Worm (Caenorhabditis elegans) whole organism, late embryonic: Measurements from ENCODE around the gene fbxc-26.

Experiments used
- C08G9.2 ChIP-seq: sonication (generic microtip); optimal IDR thresholded peaks from 2 replicates; lab custom pipeline; 2016; ENCODE audit warnings: mild to moderate bottlenecking, missing genetic modification characterization, moderate library complexity, missing compliant biosample characterization
- C38D4.7 ChIP-seq: fragments of 200-800 bp; sonication (Bioruptor generic); optimal IDR thresholded peaks from 2 replicates; lab custom pipeline; 2018; ENCODE audit warnings: mild to moderate bottlenecking, missing genetic modification characterization, moderate library complexity, missing compliant biosample characterization
- F13H6.1 ChIP-seq: sonication (generic microtip); optimal IDR thresholded peaks from 2 replicates; lab custom pipeline; 2016; ENCODE audit warnings: missing genetic modification characterization, missing compliant biosample characterization
- K02D7.2 ChIP-seq: sonication (generic microtip); optimal IDR thresholded peaks from 2 replicates; lab custom pipeline; 2017; ENCODE audit warnings: mild to moderate bottlenecking, missing genetic modification characterization, missing compliant biosample characterization
- K09A11.1 ChIP-seq: sonication (generic microtip); optimal IDR thresholded peaks from 2 replicates; lab custom pipeline; 2017; ENCODE audit warnings: antibody characterized with exemption, mild to moderate bottlenecking, missing genetic modification characterization, missing compliant biosample characterization; ENCODE audit not compliant: insufficient read depth
- ama-1 ChIP-seq: fragments of 150-350 bp; optimal IDR thresholded peaks from 2 replicates; lab custom pipeline; 2014
- ceh-2 ChIP-seq: sonication (generic microtip); optimal IDR thresholded peaks from 2 replicates; lab custom pipeline; 2016; ENCODE audit warnings: missing genotype, missing genetic modification characterization, missing compliant biosample characterization
- ceh-22 ChIP-seq: sonication (generic microtip); optimal IDR thresholded peaks from 2 replicates; lab custom pipeline; 2017; ENCODE audit warnings: missing biosample characterization, missing genetic modification characterization
- ceh-24 ChIP-seq: sonication (generic microtip); optimal IDR thresholded peaks from 2 replicates; lab custom pipeline; 2016; ENCODE audit warnings: mild to moderate bottlenecking, missing genetic modification characterization, missing compliant biosample characterization
- ceh-30 ChIP-seq: fragments of 150-350 bp; optimal IDR thresholded peaks from 2 replicates; lab custom pipeline; 2014; ENCODE audit warnings: missing biosample characterization, missing genetic modification characterization
- ceh-34 ChIP-seq: sonication (generic microtip); optimal IDR thresholded peaks from 2 replicates; lab custom pipeline; 2016; ENCODE audit warnings: mild to moderate bottlenecking, missing genetic modification characterization, missing compliant biosample characterization
- ceh-48 ChIP-seq: sonication (generic microtip); optimal IDR thresholded peaks from 2 replicates; lab custom pipeline; 2016; ENCODE audit warnings: missing genetic modification characterization, inconsistent platforms, missing compliant biosample characterization
- ceh-9 ChIP-seq: sonication (generic microtip); optimal IDR thresholded peaks from 2 replicates; lab custom pipeline; 2016; ENCODE audit warnings: mild to moderate bottlenecking, missing genetic modification characterization, inconsistent platforms, missing compliant biosample characterization
- che-1 ChIP-seq: sonication (generic microtip); optimal IDR thresholded peaks from 2 replicates; lab custom pipeline; 2016; ENCODE audit warnings: mild to moderate bottlenecking, missing genetic modification characterization, missing compliant biosample characterization
- dmd-4 ChIP-seq: sonication (generic microtip); optimal IDR thresholded peaks from 2 replicates; lab custom pipeline; 2016; ENCODE audit warnings: borderline replicate concordance, missing genetic modification characterization, missing compliant biosample characterization
- dve-1 ChIP-seq: sonication (generic microtip); optimal IDR thresholded peaks from 2 replicates; lab custom pipeline; 2017; ENCODE audit warnings: antibody characterized with exemption, mild to moderate bottlenecking, missing genetic modification characterization, missing compliant biosample characterization
- elt-2 ChIP-seq: sonication (generic microtip); optimal IDR thresholded peaks from 2 replicates; lab custom pipeline; 2016; ENCODE audit warnings: missing genetic modification reagents, missing genetic modification characterization, missing compliant biosample characterization
- fkh-10 ChIP-seq: fragments of 150-350 bp; optimal IDR thresholded peaks from 2 replicates; lab custom pipeline; 2014; ENCODE audit warnings: missing biosample characterization, missing genetic modification reagents, missing genetic modification characterization
- gmeb-2 ChIP-seq: sonication (generic microtip); optimal IDR thresholded peaks from 2 replicates; lab custom pipeline; 2016; ENCODE audit warnings: missing genetic modification characterization, inconsistent platforms, missing compliant biosample characterization
- hlh-13 ChIP-seq: fragments of 200-800 bp; sonication (Bioruptor generic); optimal IDR thresholded peaks from 2 replicates; lab custom pipeline; 2018; ENCODE audit warnings: mild to moderate bottlenecking, missing genetic modification characterization, missing compliant biosample characterization
- hlh-8 ChIP-seq: sonication (generic microtip); optimal IDR thresholded peaks from 2 replicates; lab custom pipeline; 2016; ENCODE audit warnings: missing genotype, missing genetic modification characterization, missing compliant biosample characterization
- lim-6 ChIP-seq: sonication (generic microtip); optimal IDR thresholded peaks from 2 replicates; lab custom pipeline; 2016; ENCODE audit warnings: missing genetic modification characterization, missing compliant biosample characterization
- lin-11 ChIP-seq: fragments of 200-800 bp; sonication (Bioruptor generic); optimal IDR thresholded peaks from 2 replicates; lab custom pipeline; 2018; ENCODE audit warnings: mild to moderate bottlenecking, missing genetic modification characterization, missing compliant biosample characterization
- madf-2 ChIP-seq: sonication (generic microtip); optimal IDR thresholded peaks from 2 replicates; lab custom pipeline; 2017; ENCODE audit warnings: missing genetic modification characterization, missing compliant biosample characterization
- nfya-1 ChIP-seq: sonication (generic microtip); optimal IDR thresholded peaks from 2 replicates; lab custom pipeline; 2017; ENCODE audit warnings: missing genetic modification characterization, mild to moderate bottlenecking, missing compliant biosample characterization, antibody characterized with exemption, moderate library complexity
- nhr-11 ChIP-seq: fragments of 150-350 bp; optimal IDR thresholded peaks from 2 replicates; lab custom pipeline; 2014; ENCODE audit warnings: missing biosample characterization, missing genetic modification characterization
- npax-4 ChIP-seq: sonication (generic microtip); optimal IDR thresholded peaks from 2 replicates; lab custom pipeline; 2016; ENCODE audit warnings: missing genetic modification characterization, missing compliant biosample characterization
- odd-2 ChIP-seq: sonication (generic microtip); optimal IDR thresholded peaks from 2 replicates; lab custom pipeline; 2017; ENCODE audit warnings: antibody characterized with exemption, mild to moderate bottlenecking, missing genetic modification characterization, missing compliant biosample characterization
- pax-1 ChIP-seq: fragments of 150-350 bp; optimal IDR thresholded peaks from 2 replicates; lab custom pipeline; 2014; ENCODE audit warnings: missing biosample characterization, missing genetic modification characterization
- pqm-1 ChIP-seq: sonication (generic microtip); optimal IDR thresholded peaks from 2 replicates; lab custom pipeline; 2016; ENCODE audit warnings: missing genetic modification characterization, missing compliant biosample characterization
- ref-2 ChIP-seq: sonication (generic microtip); optimal IDR thresholded peaks from 2 replicates; lab custom pipeline; 2016; ENCODE audit warnings: missing genetic modification characterization, missing compliant biosample characterization
- tbx-2 ChIP-seq: sonication (generic microtip); optimal IDR thresholded peaks from 2 replicates; lab custom pipeline; 2016; ENCODE audit warnings: missing genetic modification characterization, missing compliant biosample characterization
- tbx-7 ChIP-seq: sonication (generic microtip); optimal IDR thresholded peaks from 2 replicates; lab custom pipeline; 2016; ENCODE audit warnings: missing genotype, missing genetic modification characterization, missing compliant biosample characterization
- zip-5 ChIP-seq: sonication (generic microtip); optimal IDR thresholded peaks from 2 replicates; lab custom pipeline; 2016; ENCODE audit warnings: missing genetic modification characterization, missing compliant biosample characterization
- ztf-16 ChIP-seq: sonication (generic microtip); optimal IDR thresholded peaks from 2 replicates; lab custom pipeline; 2017; ENCODE audit warnings: missing genetic modification characterization, missing compliant biosample characterization

Gene fbxc-26

ce11 chrII:1719153-1719552 is 24.7 kb upstream of the fbxc-26 start, which contains the start of gene fbxb-48:
Gene fbxb-48, minus strand, starts transcription at chrII:1719253.
- TF ChIP-seq lim-6 (no peak), ceh-22 (tag; lab: Kevin White, UChicago) (no peak), dve-1 (tag; lab: Kevin White, UChicago) (no peak), pax-1 (tag; lab: Kevin White, UChicago) (no peak), ceh-48 (tag; lab: Kevin White, UChicago) (no peak), npax-4 (tag; lab: Kevin White, UChicago) (no peak), tbx-2 (tag; lab: Kevin White, UChicago) (no peak), ceh-30 (tag; lab: Kevin White, UChicago) (no peak), hlh-13 (no peak), odd-2 (tag; lab: Kevin White, UChicago) (no peak), F13H6.1 (tag; lab: Kevin White, UChicago) (no peak), ceh-2 (tag; lab: Kevin White, UChicago) (no peak)

ce11 chrII:1714772-1715353 is 20.4 kb upstream of the fbxc-26 start, which contains the start of gene btb-6:
Gene btb-6, plus strand, starts transcription at chrII:1715303.
- TF ChIP-seq hlh-8, result no peak
- no peak for TF ChIP-seq C38D4.7
- no peak for TF ChIP-seq ceh-24 (tag; lab: Kevin White, UChicago)
- no peak for TF ChIP-seq madf-2 (tag; lab: Kevin White, UChicago)
- TF ChIP-seq zip-5, result no peak
- no peak for TF ChIP-seq nhr-11 (tag; lab: Kevin White, UChicago)
- no peak for TF ChIP-seq ref-2
- no peak for TF ChIP-seq lin-11
- no peak for TF ChIP-seq K02D7.2 (tag; lab: Kevin White, UChicago)
- TF ChIP-seq nfya-1 (tag; lab: Kevin White, UChicago), result no peak
- TF ChIP-seq pax-1 (tag; lab: Kevin White, UChicago), result no peak
- no peak for TF ChIP-seq tbx-7 (tag; lab: Kevin White, UChicago)
- TF ChIP-seq gmeb-2 (tag; lab: Kevin White, UChicago), result no peak
- TF ChIP-seq ceh-9 (tag; lab: Kevin White, UChicago), result no peak
- TF ChIP-seq pqm-1 (tag; lab: Kevin White, UChicago), result no peak
- TF ChIP-seq C08G9.2 (tag; lab: Kevin White, UChicago), result no peak
- no peak for TF ChIP-seq elt-2 (tag; lab: Kevin White, UChicago)
- TF ChIP-seq lim-6, result no peak
- TF ChIP-seq ceh-22 (tag; lab: Kevin White, UChicago), result no peak

- no peak for TF ChIP-seq pax-1 (tag; lab: Kevin White, UChicago)
- TF ChIP-seq ama-1 (lab: Kevin White, UChicago), result no peak
- TF ChIP-seq C08G9.2 (tag; lab: Kevin White, UChicago), result no peak
- TF ChIP-seq fkh-10 (GFP tag; lab: Kevin White, UChicago), result no peak
- TF ChIP-seq lin-11, result no peak
Measured at ce11 chrII:1712938-1713337, 18.5 kb upstream of the fbxc-26 start, which contains the start of gene btb-7. Gene btb-7, plus strand, starts transcription at chrII:1713238.

- TF ChIP-seq fkh-10 (GFP tag; lab: Kevin White, UChicago), result no peak
- TF ChIP-seq lin-11, result no peak
- no peak for TF ChIP-seq odd-2 (tag; lab: Kevin White, UChicago)
- TF ChIP-seq dmd-4 (tag; lab: Kevin White, UChicago), result no peak
- TF ChIP-seq ceh-22 (tag; lab: Kevin White, UChicago), result no peak
- TF ChIP-seq lim-6, result no peak
- no peak for TF ChIP-seq K09A11.1 (tag; lab: Kevin White, UChicago)
- TF ChIP-seq hlh-13, result no peak
- TF ChIP-seq K02D7.2 (tag; lab: Kevin White, UChicago), result no peak
- TF ChIP-seq che-1 (tag; lab: Kevin White, UChicago), result no peak
- no peak for TF ChIP-seq npax-4 (tag; lab: Kevin White, UChicago)
- no peak for TF ChIP-seq ztf-16 (tag; lab: Kevin White, UChicago)
- TF ChIP-seq ceh-34 (tag; lab: Kevin White, UChicago), result no peak
- TF ChIP-seq pqm-1 (tag; lab: Kevin White, UChicago), result no peak
- no peak for TF ChIP-seq C08G9.2 (tag; lab: Kevin White, UChicago)
Measured at ce11 chrII:1709959-1710358, 15.5 kb upstream of the fbxc-26 start, which contains the start of gene fbxa-184. Gene fbxa-184, plus strand, starts transcription at chrII:1710259.
